Fruit fly (Drosophila melanogaster): ENCODE measurements around the gene CG2082.

Gene CG2082

DNA sequence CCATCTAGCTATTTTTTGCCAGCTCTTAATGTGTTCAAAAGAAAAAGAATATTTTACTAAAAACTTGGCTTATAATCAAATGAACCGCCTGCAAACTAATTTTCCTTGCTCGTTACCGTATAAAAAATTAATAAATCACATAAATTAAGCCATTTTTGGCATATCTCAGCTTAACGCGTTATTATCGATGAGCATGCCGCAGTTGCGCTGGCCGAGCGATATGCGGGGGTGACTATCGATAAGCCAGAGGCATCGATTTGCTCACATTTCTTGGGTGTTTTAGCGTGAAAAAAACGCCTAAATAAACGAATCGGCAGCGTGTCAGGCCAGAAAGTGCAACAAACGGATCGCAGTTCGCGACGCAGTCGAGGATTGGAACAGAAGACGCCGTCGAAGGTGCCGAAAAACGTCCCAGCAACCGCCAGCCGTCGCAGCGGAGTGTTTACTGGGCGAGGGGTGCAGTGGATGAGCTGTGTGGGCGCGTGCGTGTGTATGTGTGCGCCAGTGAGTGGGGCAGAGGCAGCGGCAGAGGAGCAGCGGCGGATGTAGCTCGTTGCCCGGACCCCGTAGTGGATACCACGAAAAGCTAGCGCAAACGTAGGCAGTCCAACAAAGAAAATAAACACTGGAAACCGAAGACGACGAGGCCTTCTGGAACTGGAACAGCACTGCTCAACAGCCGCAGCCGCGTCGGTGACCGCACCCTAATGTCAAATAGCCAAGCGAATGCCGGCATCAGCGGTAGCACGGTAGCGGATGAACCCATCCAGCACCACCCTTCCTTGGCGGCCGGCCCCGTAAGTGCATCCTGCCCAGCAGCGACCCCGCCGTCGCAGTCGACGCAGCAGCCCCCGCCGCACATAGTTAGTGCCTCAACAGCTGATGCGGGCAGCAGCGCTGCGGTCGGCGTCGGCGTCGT, 38.3 kb downstream of the CG2082 start, which contains the start of the genes Sym and Madm (continued):
- TF ChIP-seq mam (GFP tag; optimal IDR thresholded peaks at IDR 0.05) (peak; percentile 70), oc (tag; optimal IDR thresholded peaks at IDR 0.05) (no peak), kah (GFP tag; optimal IDR thresholded peaks at IDR 0.05) (no peak), Ssrp (tag; optimal IDR thresholded peaks at IDR 0.05) (no peak), CG4820 (GFP tag; optimal IDR thresholded peaks at IDR 0.05) (no peak), Rx (GFP tag; IDR thresholded peaks at IDR 0.05) (no peak), bsh (GFP tag; optimal IDR thresholded peaks at IDR 0.05) (peak in 1 of 2 experiments; percentile 22), H2.0 (GFP tag; IDR thresholded peaks at IDR 0.05) (no peak), Aef1 (GFP tag; IDR thresholded peaks at IDR 0.05) (peak; percentile 14; the same call in 1 of the 3 replicates), wdn (GFP tag; IDR thresholded peaks at IDR 0.05) (no peak), aop (GFP tag; IDR thresholded peaks at IDR 0.05) (no peak), CG13894 (tag; optimal IDR thresholded peaks at IDR 0.05) (no peak), CG15601 (tag; optimal IDR thresholded peaks at IDR 0.05) (no peak), Xrp1 (GFP tag; IDR thresholded peaks at IDR 0.05) (peak; percentile 59), CG30020 (tag; optimal IDR thresholded peaks at IDR 0.05) (peak; percentile 71), otp (GFP tag; IDR thresholded peaks at IDR 0.05) (no peak), esg (GFP tag; conservative IDR thresholded peaks at IDR 0.05) (peak; percentile 20; the same call in 1 of the 2 replicates), CG9437 (GFP tag; optimal IDR thresholded peaks at IDR 0.05) (peak; percentile 13), CG16815 (GFP tag; optimal IDR thresholded peaks at IDR 0.05) (peak; percentile 1)

DNA sequence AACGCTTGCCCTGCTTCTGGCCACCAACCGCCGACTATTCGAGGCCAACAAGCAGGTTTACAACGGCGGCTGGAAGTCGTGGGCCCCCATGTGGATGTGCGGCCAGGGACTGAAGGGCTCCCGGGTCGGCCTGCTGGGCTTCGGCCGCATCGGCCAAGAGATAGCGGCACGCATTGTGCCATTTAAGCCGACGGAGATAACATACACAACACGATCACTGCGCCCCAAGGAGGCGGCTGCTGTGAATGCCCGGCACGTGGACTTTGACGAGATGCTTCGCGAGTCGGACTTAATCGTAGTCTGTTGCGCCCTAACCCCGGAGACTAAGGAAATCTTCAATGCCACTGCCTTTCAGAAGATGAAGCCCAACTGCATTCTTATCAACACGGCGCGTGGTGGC, 43.6 kb downstream of the CG2082 start:
- TF ChIP-seq run (tag; optimal IDR thresholded peaks at IDR 0.05) = no peak
- no peak for TF ChIP-seq tin (GFP tag; optimal IDR thresholded peaks at IDR 0.05)
- no peak for TF ChIP-seq ken (GFP tag; IDR thresholded peaks at IDR 0.05)
- TF ChIP-seq H15 (GFP tag; IDR thresholded peaks at IDR 0.05) = 0 out of 3 replicates have a peak, but pooled peaks have one; percentile 31
- TF ChIP-seq eve (GFP tag; optimal IDR thresholded peaks at IDR 0.05) = no peak
- no peak for TF ChIP-seq CG7928 (GFP tag; optimal IDR thresholded peaks at IDR 0.05)
- TF ChIP-seq twi (tag; optimal IDR thresholded peaks at IDR 0.05) = no peak
- no peak for TF ChIP-seq Pdp1 (GFP tag; optimal IDR thresholded peaks at IDR 0.05)
- TF ChIP-seq nom (GFP tag; optimal IDR thresholded peaks at IDR 0.05) = peak; percentile 26
- TF ChIP-seq Med (GFP tag) = peak; percentile 62
- TF ChIP-seq CG14014 (GFP tag; IDR thresholded peaks at IDR 0.05) = no peak
- TF ChIP-seq CG7963 (GFP tag; IDR thresholded peaks at IDR 0.05; ENCODE audit: partially characterized antibody) = 0 out of 3 replicates have a peak, but pooled peaks have one; percentile 36

DNA sequence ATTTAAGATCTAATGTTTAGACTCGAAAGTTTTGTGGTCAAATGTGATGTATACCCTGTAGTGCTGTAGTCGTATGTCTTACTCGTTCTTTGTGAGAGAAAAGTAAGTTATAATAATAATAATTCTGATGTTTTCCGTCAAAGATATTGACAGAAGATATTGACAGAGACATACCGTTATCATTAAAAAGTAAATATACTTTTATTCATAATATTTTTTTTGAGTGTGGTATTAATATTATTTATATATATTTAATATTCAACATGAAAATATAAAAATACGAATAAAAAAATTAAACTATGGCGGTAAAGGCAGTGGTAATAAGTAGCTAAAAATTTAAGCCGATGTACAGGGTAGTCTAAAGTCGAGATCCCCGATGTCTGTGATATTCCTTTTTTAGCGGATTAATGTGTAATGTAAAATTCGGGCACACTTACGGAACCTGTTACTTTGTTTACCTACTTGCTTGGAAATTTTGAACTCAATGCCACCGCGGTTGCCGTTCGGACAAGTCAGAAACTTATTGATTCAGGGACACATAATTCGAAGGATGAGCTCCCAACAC, 44.5 kb downstream of the CG2082 start, which contains the start of the genes CG2100 and CG1236:
Gene CG2100 (minus strand): TSS at position 51 of the 565 bp plus-strand sequence.
Gene CG1236 (plus strand): TSS at position 444 of the 565 bp plus-strand sequence.
- peak; percentile 88 for TF ChIP-seq Med (GFP tag)
- peak; percentile 57 for TF ChIP-seq CG4617 (GFP tag; optimal IDR thresholded peaks at IDR 0.05; ENCODE audit: borderline replicate concordance)
- peak; percentile 68 for TF ChIP-seq onecut (GFP tag; IDR thresholded peaks at IDR 0.05)
- peak; percentile 50 for TF ChIP-seq chn (GFP tag; optimal IDR thresholded peaks at IDR 0.05)
- TF ChIP-seq Lhr (GFP tag; optimal IDR thresholded peaks at IDR 0.05) = peak; percentile 47
- peak; percentile 88 for TF ChIP-seq Oli (tag; optimal IDR thresholded peaks at IDR 0.05)
- no peak for TF ChIP-seq Poxn (GFP tag; IDR thresholded peaks at IDR 0.05)
- TF ChIP-seq CG17328 (GFP tag; IDR thresholded peaks at IDR 0.05) = peak; percentile 66
- no peak; the same call in 2 of the 3 replicates for TF ChIP-seq H15 (GFP tag; IDR thresholded peaks at IDR 0.05)
- peak; percentile 83 for TF ChIP-seq Xrp1 (GFP tag; IDR thresholded peaks at IDR 0.05)
- peak; percentile 81 for TF ChIP-seq tap (tag; optimal IDR thresholded peaks at IDR 0.05)
- TF ChIP-seq aop (GFP tag; IDR thresholded peaks at IDR 0.05) = no peak
- no peak for TF ChIP-seq bbx (GFP tag; IDR thresholded peaks at IDR 0.05; ENCODE audit: partially characterized antibody)
- TF ChIP-seq Camta (GFP tag; optimal IDR thresholded peaks at IDR 0.05) = peak; percentile 47
- TF ChIP-seq Ssrp (tag; optimal IDR thresholded peaks at IDR 0.05) = peak; percentile 90
- TF ChIP-seq CTCF (GFP tag; optimal IDR thresholded peaks at IDR 0.05) = peak; percentile 24
- TF ChIP-seq fd3F (GFP tag; optimal IDR thresholded peaks at IDR 0.05) = peak; percentile 82
- peak; percentile 99 for TF ChIP-seq D19B (GFP tag; optimal IDR thresholded peaks at IDR 0.05)
- TF ChIP-seq Sry-β (GFP tag; optimal IDR thresholded peaks at IDR 0.05) = peak; percentile 29
- TF ChIP-seq CG16863 (GFP tag; optimal IDR thresholded peaks at IDR 0.05) = peak; percentile 47

Data from whole organism, embryonic.